Worm (Caenorhabditis elegans) whole organism, late embryonic: Measurements from ENCODE around the gene Y59C2A.1.
"Not testable (repeated sequence)": the region's sequence is repeated elsewhere in the genome, so short reads cannot be mapped to it uniquely, and the experiment has no call there.

Experiments
- C08G9.2 ChIP-seq: sonication (generic microtip); optimal IDR thresholded peaks from 2 replicates; lab custom pipeline; 2016; ENCODE audit warnings: mild to moderate bottlenecking, missing genetic modification characterization, moderate library complexity, missing compliant biosample characterization
- C38D4.7 ChIP-seq: fragments of 200-800 bp; sonication (Bioruptor generic); optimal IDR thresholded peaks from 2 replicates; lab custom pipeline; 2018; ENCODE audit warnings: mild to moderate bottlenecking, missing genetic modification characterization, moderate library complexity, missing compliant biosample characterization
- K02D7.2 ChIP-seq: sonication (generic microtip); optimal IDR thresholded peaks from 2 replicates; lab custom pipeline; 2017; ENCODE audit warnings: mild to moderate bottlenecking, missing genetic modification characterization, missing compliant biosample characterization
- K09A11.1 ChIP-seq: sonication (generic microtip); optimal IDR thresholded peaks from 2 replicates; lab custom pipeline; 2017; ENCODE audit warnings: antibody characterized with exemption, mild to moderate bottlenecking, missing genetic modification characterization, missing compliant biosample characterization; ENCODE audit not compliant: insufficient read depth
- ceh-18 ChIP-seq: sonication (generic microtip); optimal IDR thresholded peaks from 2 replicates; lab custom pipeline; 2016; ENCODE audit warnings: missing genetic modification characterization, missing compliant biosample characterization
- ceh-2 ChIP-seq: sonication (generic microtip); optimal IDR thresholded peaks from 2 replicates; lab custom pipeline; 2016; ENCODE audit warnings: missing genotype, missing genetic modification characterization, missing compliant biosample characterization
- ceh-24 ChIP-seq: sonication (generic microtip); optimal IDR thresholded peaks from 2 replicates; lab custom pipeline; 2016; ENCODE audit warnings: mild to moderate bottlenecking, missing genetic modification characterization, missing compliant biosample characterization
- ceh-30 ChIP-seq: fragments of 150-350 bp; optimal IDR thresholded peaks from 2 replicates; lab custom pipeline; 2014; ENCODE audit warnings: missing biosample characterization, missing genetic modification characterization
- ceh-31 ChIP-seq: sonication (generic microtip); optimal IDR thresholded peaks from 2 replicates; lab custom pipeline; 2016; ENCODE audit warnings: missing genetic modification characterization, missing compliant biosample characterization
- ceh-6 ChIP-seq: fragments of 200-800 bp; sonication (Bioruptor generic); optimal IDR thresholded peaks from 2 replicates; lab custom pipeline; 2018; ENCODE audit warnings: mild to moderate bottlenecking, missing genetic modification characterization, missing compliant biosample characterization
- dmd-4 ChIP-seq: sonication (generic microtip); optimal IDR thresholded peaks from 2 replicates; lab custom pipeline; 2016; ENCODE audit warnings: borderline replicate concordance, missing genetic modification characterization, missing compliant biosample characterization
- elt-2 ChIP-seq: sonication (generic microtip); optimal IDR thresholded peaks from 2 replicates; lab custom pipeline; 2016; ENCODE audit warnings: missing genetic modification reagents, missing genetic modification characterization, missing compliant biosample characterization
- elt-4 ChIP-seq: sonication (generic microtip); optimal IDR thresholded peaks from 2 replicates; lab custom pipeline; 2016; ENCODE audit warnings: missing genetic modification characterization, missing compliant biosample characterization
- ets-4 ChIP-seq: sonication (generic microtip); optimal IDR thresholded peaks from 2 replicates; lab custom pipeline; 2016; ENCODE audit warnings: missing genetic modification characterization, missing compliant biosample characterization
- eyg-1 ChIP-seq: sonication (generic microtip); optimal IDR thresholded peaks from 2 replicates; lab custom pipeline; 2016; ENCODE audit warnings: missing genotype, missing genetic modification characterization, missing compliant biosample characterization
- fax-1 ChIP-seq: sonication (generic microtip); optimal IDR thresholded peaks from 2 replicates; lab custom pipeline; 2016; ENCODE audit warnings: missing genotype, missing genetic modification characterization, missing compliant biosample characterization
- fkh-6 ChIP-seq: sonication (generic microtip); optimal IDR thresholded peaks from 2 replicates; lab custom pipeline; 2016; ENCODE audit warnings: missing genetic modification characterization, missing compliant biosample characterization
- gmeb-2 ChIP-seq: sonication (generic microtip); optimal IDR thresholded peaks from 2 replicates; lab custom pipeline; 2016; ENCODE audit warnings: missing genetic modification characterization, inconsistent platforms, missing compliant biosample characterization
- hlh-30 ChIP-seq: sonication (generic microtip); optimal IDR thresholded peaks from 2 replicates; lab custom pipeline; 2017; ENCODE audit warnings: antibody characterized with exemption, missing genetic modification characterization, missing compliant biosample characterization; ENCODE audit not compliant: insufficient read depth
- hlh-8 ChIP-seq: sonication (generic microtip); optimal IDR thresholded peaks from 2 replicates; lab custom pipeline; 2016; ENCODE audit warnings: missing genotype, missing genetic modification characterization, missing compliant biosample characterization
- lim-6 ChIP-seq: sonication (generic microtip); optimal IDR thresholded peaks from 2 replicates; lab custom pipeline; 2016; ENCODE audit warnings: missing genetic modification characterization, missing compliant biosample characterization
- nhr-232 ChIP-seq: sonication (generic microtip); optimal IDR thresholded peaks from 2 replicates; lab custom pipeline; 2016; ENCODE audit warnings: missing genetic modification characterization, missing compliant biosample characterization
- odd-2 ChIP-seq: sonication (generic microtip); optimal IDR thresholded peaks from 2 replicates; lab custom pipeline; 2017; ENCODE audit warnings: antibody characterized with exemption, mild to moderate bottlenecking, missing genetic modification characterization, missing compliant biosample characterization
- pag-3 ChIP-seq: sonication (generic microtip); optimal IDR thresholded peaks from 2 replicates; lab custom pipeline; 2016; ENCODE audit warnings: missing compliant biosample characterization, missing genetic modification characterization, borderline replicate concordance
- pros-1 ChIP-seq: fragments of 150-350 bp; optimal IDR thresholded peaks from 2 replicates; lab custom pipeline; 2014; ENCODE audit warnings: missing biosample characterization, missing genetic modification reagents, missing genetic modification characterization
- ref-2 ChIP-seq: sonication (generic microtip); optimal IDR thresholded peaks from 2 replicates; lab custom pipeline; 2016; ENCODE audit warnings: missing genetic modification characterization, missing compliant biosample characterization
- sox-4 ChIP-seq: sonication (generic microtip); optimal IDR thresholded peaks from 2 replicates; lab custom pipeline; 2017; ENCODE audit warnings: mild to moderate bottlenecking, missing genetic modification characterization, inconsistent platforms, missing compliant biosample characterization
- tbx-2 ChIP-seq: sonication (generic microtip); optimal IDR thresholded peaks from 2 replicates; lab custom pipeline; 2016; ENCODE audit warnings: missing genetic modification characterization, missing compliant biosample characterization
- ttx-3 ChIP-seq: sonication (generic microtip); optimal IDR thresholded peaks from 2 replicates; lab custom pipeline; 2016; ENCODE audit warnings: missing genetic modification reagents, missing genetic modification characterization, missing compliant biosample characterization
- unc-55 ChIP-seq: sonication (generic microtip); optimal IDR thresholded peaks from 2 replicates; lab custom pipeline; 2017; ENCODE audit warnings: missing biosample characterization, missing genetic modification reagents, missing genetic modification characterization
- zip-5 ChIP-seq: sonication (generic microtip); optimal IDR thresholded peaks from 2 replicates; lab custom pipeline; 2016; ENCODE audit warnings: missing genetic modification characterization, missing compliant biosample characterization
- ztf-16 ChIP-seq: sonication (generic microtip); optimal IDR thresholded peaks from 2 replicates; lab custom pipeline; 2017; ENCODE audit warnings: missing genetic modification characterization, missing compliant biosample characterization

Gene Y59C2A.1

DNA sequence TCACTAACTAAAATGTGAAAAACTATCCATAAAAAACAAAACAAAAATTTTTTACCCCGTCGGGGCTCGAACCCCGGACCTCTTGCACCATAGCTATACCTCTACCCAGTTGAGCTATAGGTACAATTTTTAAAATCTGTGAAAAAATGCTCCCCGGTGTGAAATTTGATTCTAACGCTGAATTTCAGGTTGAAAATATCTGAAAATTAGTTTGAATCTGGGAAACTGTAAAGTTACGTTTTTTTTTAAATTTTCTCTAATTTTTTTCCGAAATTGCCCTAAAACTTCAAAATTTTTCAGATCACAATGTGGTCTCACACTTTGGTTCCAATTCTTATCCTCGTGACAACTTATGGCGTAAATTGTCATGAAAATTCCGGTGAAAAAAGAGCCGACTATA, at the start of gene Y59C2A.1:
Gene Y59C2A.1 (plus strand): TSS at position 301 of the 400 bp plus-strand sequence.
- TF ChIP-seq nhr-232 (tag; lab: Kevin White, UChicago): no peak
- no peak for TF ChIP-seq ttx-3 (tag; lab: Kevin White, UChicago)

ce11 chrII:2163370-2163882, 44.5 kb upstream of the Y59C2A.1 start, which contains the start of gene C33C12.11:
C33C12.11 (minus strand) TSS chrII:2163832.
- not testable (repeated sequence) for TF ChIP-seq fax-1 (tag; lab: Kevin White, UChicago); tbx-2 (tag; lab: Kevin White, UChicago); unc-55 (GFP tag; lab: Kevin White, UChicago)

DNA sequence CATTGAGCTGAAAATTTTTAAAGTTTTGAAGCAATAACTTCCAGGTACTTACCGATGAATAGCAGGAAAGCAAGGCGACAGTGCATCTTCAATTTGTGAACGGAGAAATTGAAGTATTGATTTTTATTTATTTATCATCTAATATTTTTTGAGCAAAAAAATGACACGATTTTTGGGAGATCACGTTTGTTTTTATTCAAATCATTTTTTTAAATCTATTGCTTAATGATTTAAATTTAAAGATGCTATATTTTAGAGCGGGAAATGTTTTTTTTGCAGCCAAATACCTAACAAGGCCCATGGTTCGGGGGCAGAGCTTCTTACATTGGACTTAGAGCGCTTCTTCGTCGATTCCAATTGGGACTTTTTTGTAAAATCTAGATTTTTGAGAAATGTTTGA, 41.5 kb upstream of the Y59C2A.1 start, which contains the start of gene C33C12.4:
Gene C33C12.4 (minus strand): TSS at position 101 of the 400 bp plus-strand sequence.
- no peak for TF ChIP-seq unc-55 (GFP tag; lab: Kevin White, UChicago)
- no peak for TF ChIP-seq elt-4 (tag; lab: Kevin White, UChicago)
- TF ChIP-seq zip-5 (tag; lab: Kevin White, UChicago): no peak

- TF ChIP-seq lim-6: no peak
- TF ChIP-seq fkh-6 (tag; lab: Kevin White, UChicago): no peak
- TF ChIP-seq hlh-8 (tag; lab: Kevin White, UChicago): no peak
- no peak for TF ChIP-seq ets-4
- TF ChIP-seq dmd-4: no peak
- no peak for TF ChIP-seq K02D7.2 (tag; lab: Kevin White, UChicago)
- TF ChIP-seq eyg-1 (tag; lab: Kevin White, UChicago): no peak
- no peak for TF ChIP-seq pag-3 (tag; lab: Kevin White, UChicago)
- no peak for TF ChIP-seq K09A11.1
- TF ChIP-seq ceh-2 (tag; lab: Kevin White, UChicago): no peak
- no peak for TF ChIP-seq ceh-30
- no peak for TF ChIP-seq ttx-3 (tag; lab: Kevin White, UChicago)
- no peak for TF ChIP-seq hlh-30 (tag; lab: Kevin White, UChicago)
- TF ChIP-seq sox-4 (tag; lab: Kevin White, UChicago): no peak
- TF ChIP-seq ceh-24 (tag; lab: Kevin White, UChicago): no peak
- no peak for TF ChIP-seq ztf-16
These were observed 39.5 kb upstream of the Y59C2A.1 start, which contains the start of gene fbxb-38 for ce11 chrII:2168374-2168773. fbxb-38 (minus strand) TSS chrII:2168763.

ce11 chrII:2170085-2170484, 37.8 kb upstream of the Y59C2A.1 start, which contains the start of gene C33C12.12:
C33C12.12 (minus strand) TSS chrII:2170185.
- TF ChIP-seq C38D4.7 (GFP tag; lab: Kevin White, UChicago) (no peak), unc-55 (GFP tag; lab: Kevin White, UChicago) (no peak), fkh-6 (tag; lab: Kevin White, UChicago) (no peak), ceh-18 (no peak)

- TF ChIP-seq C38D4.7 (GFP tag; lab: Kevin White, UChicago) (no peak), gmeb-2 (no peak), ref-2 (no peak), ets-4 (no peak), elt-2 (tag; lab: Kevin White, UChicago) (no peak), odd-2 (no peak), C08G9.2 (no peak), pros-1 (no peak), ceh-31 (tag; lab: Kevin White, UChicago) (no peak), K02D7.2 (tag; lab: Kevin White, UChicago) (no peak), ceh-6 (GFP tag; lab: Kevin White, UChicago) (no peak)
- TF ChIP-seq, all 69 proteins: peak for 0
These were observed 32.5 kb upstream of the Y59C2A.1 start, which contains the start of gene C33C12.7 for ce11 chrII:2175367-2175766. C33C12.7 (minus strand) TSS chrII:2175467.
